Fruit fly (Drosophila melanogaster) whole organism, embryonic: ENCODE measurements around the gene Gale.

ENCODE experiments used
- Atf6 ChIP-seq: fragments of 200-800 bp; sonication (Bioruptor generic); IDR thresholded peaks from 2 replicates; pipeline ENCODE4 v1.3.6; 2022; ENCODE audit warnings: missing biosample characterization, missing genetic modification characterization
- B-H1 ChIP-seq: fragments of 200-800 bp; sonication (Bioruptor generic); IDR thresholded peaks from 3 replicates; pipeline ENCODE4 v1.3.6; 2022; ENCODE audit warnings: missing biosample characterization, missing genetic modification characterization
- CG10565 ChIP-seq: fragments of 200-800 bp; sonication (Bioruptor generic); optimal IDR thresholded peaks from 3 replicates; lab custom pipeline; 2016; ENCODE audit warnings: missing biosample characterization, mild to moderate bottlenecking, missing genetic modification characterization
- CG11504 ChIP-seq: fragments of 200-800 bp; sonication (Bioruptor generic); optimal IDR thresholded peaks from 3 replicates; lab custom pipeline; 2019; ENCODE audit warnings: missing biosample characterization, mild to moderate bottlenecking, missing genetic modification characterization, moderate library complexity
- CG12219 ChIP-seq: fragments of 200-800 bp; sonication (Bioruptor generic); optimal IDR thresholded peaks from 3 replicates; lab custom pipeline; 2018; ENCODE audit warnings: missing biosample characterization, mild to moderate bottlenecking, missing genetic modification characterization
- CG13894 ChIP-seq: fragments of 200-800 bp; sonication (Bioruptor generic); optimal IDR thresholded peaks from 3 replicates; lab custom pipeline; 2018; ENCODE audit warnings: missing biosample characterization, mild to moderate bottlenecking, missing genetic modification characterization, moderate library complexity
- CG14014 ChIP-seq: fragments of 200-800 bp; sonication (Bioruptor generic); IDR thresholded peaks from 2 replicates; pipeline ENCODE4 v1.3.6; 2022; ENCODE audit warnings: missing biosample characterization, missing genetic modification characterization
- CG14050 ChIP-seq: fragments of 200-800 bp; sonication (Bioruptor generic); IDR thresholded peaks from 3 replicates; pipeline ENCODE4 v1.3.6; 2022; ENCODE audit warnings: missing biosample characterization, missing genetic modification characterization
- CG14441 ChIP-seq: fragments of 200-800 bp; sonication (Bioruptor generic); IDR thresholded peaks from 2 replicates; pipeline ENCODE4 v1.3.6; 2022; ENCODE audit warnings: missing biosample characterization, missing genetic modification characterization
- CG14965 ChIP-seq: fragments of 200-800 bp; sonication (Bioruptor generic); optimal IDR thresholded peaks from 2 replicates; lab custom pipeline; 2016; ENCODE audit warnings: missing biosample characterization, missing genetic modification characterization, borderline replicate concordance
- CG2202 ChIP-seq: fragments of 200-800 bp; sonication (Bioruptor generic); optimal IDR thresholded peaks from 2 replicates; lab custom pipeline; 2018; ENCODE audit warnings: missing biosample characterization, mild to moderate bottlenecking, missing genetic modification characterization
- CG32772 ChIP-seq: fragments of 200-800 bp; sonication (Bioruptor generic); IDR thresholded peaks from 2 replicates; pipeline ENCODE4 v1.3.6; 2022; ENCODE audit warnings: missing biosample characterization, missing genetic modification characterization
- CG4820 ChIP-seq: fragments of 200-800 bp; sonication (Bioruptor generic); optimal IDR thresholded peaks from 3 replicates; lab custom pipeline; 2016; ENCODE audit warnings: missing biosample characterization, missing genetic modification characterization
- CG6175 ChIP-seq: fragments of 200-800 bp; sonication (Bioruptor generic); IDR thresholded peaks from 3 replicates; pipeline ENCODE4 v1.3.6; 2022; ENCODE audit warnings: missing biosample characterization, missing genetic modification characterization
- CG7357 ChIP-seq: fragments of 200-800 bp; sonication (Bioruptor generic); IDR thresholded peaks from 3 replicates; pipeline ENCODE4 v1.3.6; 2022; ENCODE audit warnings: missing biosample characterization, missing genetic modification characterization
- CG7928 ChIP-seq: fragments of 200-800 bp; sonication (Bioruptor generic); optimal IDR thresholded peaks from 2 replicates; lab custom pipeline; 2017; ENCODE audit warnings: missing biosample characterization, mild to moderate bottlenecking, missing genetic modification characterization
- CG9876 ChIP-seq: fragments of 200-800 bp; sonication (Bioruptor generic); optimal IDR thresholded peaks from 2 replicates; lab custom pipeline; 2016; ENCODE audit warnings: missing biosample characterization, missing genetic modification characterization
- CHES-1-like ChIP-seq: fragments of 200-800 bp; sonication (Bioruptor generic); optimal IDR thresholded peaks from 2 replicates; lab custom pipeline; 2016; ENCODE audit warnings: missing biosample characterization, missing genetic modification characterization
- CrebB ChIP-seq: fragments of 200-800 bp; sonication (Bioruptor generic); optimal IDR thresholded peaks from 3 replicates; lab custom pipeline; 2018; ENCODE audit warnings: missing biosample characterization, mild to moderate bottlenecking, missing genetic modification characterization
- Dad ChIP-seq: fragments of 200-800 bp; sonication (Bioruptor generic); optimal IDR thresholded peaks from 3 replicates; lab custom pipeline; 2016; ENCODE audit warnings: missing biosample characterization, missing genetic modification characterization
- Dbx ChIP-seq: fragments of 200-800 bp; sonication (Bioruptor generic); IDR thresholded peaks from 3 replicates; pipeline ENCODE4 v1.3.6; 2022; ENCODE audit warnings: missing biosample characterization, missing genetic modification characterization
- Doc3 ChIP-seq: fragments of 200-800 bp; sonication (Bioruptor generic); IDR thresholded peaks from 3 replicates; pipeline ENCODE4 v1.3.6; 2022; ENCODE audit warnings: missing biosample characterization, missing genetic modification characterization; ENCODE audit not compliant: partially characterized antibody
- Gug ChIP-seq: fragments of 200-800 bp; sonication (Bioruptor generic); IDR thresholded peaks from 4 replicates; pipeline ENCODE4 v1.3.6; 2022; ENCODE audit warnings: missing biosample characterization, missing genetic modification characterization
- Nf-YC ChIP-seq: fragments of 200-800 bp; optimal IDR thresholded peaks from 3 replicates; lab custom pipeline; 2019; ENCODE audit warnings: missing biosample characterization, mild to moderate bottlenecking, missing genetic modification characterization, moderate library complexity
- Xrp1 ChIP-seq: fragments of 200-800 bp; sonication (Bioruptor generic); IDR thresholded peaks from 2 replicates; pipeline ENCODE4 v1.3.6; 2022; ENCODE audit warnings: missing biosample characterization, missing genetic modification characterization
- YL-1 ChIP-seq: fragments of 200-800 bp; sonication (Bioruptor generic); optimal IDR thresholded peaks from 3 replicates; lab custom pipeline; 2017; ENCODE audit warnings: missing biosample characterization, mild to moderate bottlenecking, missing genetic modification characterization
- amos ChIP-seq: fragments of 200-800 bp; sonication (Bioruptor generic); IDR thresholded peaks from 2 replicates; pipeline ENCODE4 v1.3.6; 2022; ENCODE audit warnings: missing biosample characterization, missing genetic modification characterization; ENCODE audit not compliant: partially characterized antibody
- bigmax ChIP-seq: fragments of 200-800 bp; sonication (Bioruptor generic); optimal IDR thresholded peaks from 2 replicates; lab custom pipeline; 2018; ENCODE audit warnings: missing biosample characterization, mild to moderate bottlenecking, missing genetic modification characterization
- btn ChIP-seq: fragments of 200-800 bp; sonication (Bioruptor generic); optimal IDR thresholded peaks from 2 replicates; lab custom pipeline; 2016; ENCODE audit warnings: missing biosample characterization, missing genetic modification characterization
- cad ChIP-seq: fragments of >200 bp; optimal IDR thresholded peaks from 2 replicates; lab custom pipeline; 2017; ENCODE audit warnings: missing biosample characterization, missing genetic modification characterization
- chm ChIP-seq: fragments of 200-800 bp; sonication (Bioruptor generic); IDR thresholded peaks from 2 replicates; pipeline ENCODE4 v1.3.6; 2022; ENCODE audit warnings: missing biosample characterization, missing genetic modification characterization
- crp ChIP-seq, 2 experiments: fragments of 200-800 bp; sonication (Bioruptor generic); optimal IDR thresholded peaks; 2 replicates in 1 of 2; 3 replicates in 1 of 2; lab custom pipeline; 2017; ENCODE audit warnings: missing biosample characterization in 2 of 2, missing genetic modification characterization in 2 of 2, mild to moderate bottlenecking in 1 of 2, moderate library complexity in 1 of 2
- danr ChIP-seq: fragments of 200-800 bp; sonication (Bioruptor generic); IDR thresholded peaks from 2 replicates; pipeline ENCODE4 v1.3.6; 2022; ENCODE audit warnings: missing biosample characterization, missing genetic modification characterization
- disco-r ChIP-seq: fragments of 200-800 bp; sonication (Bioruptor generic); optimal IDR thresholded peaks from 2 replicates; lab custom pipeline; 2016; ENCODE audit warnings: missing biosample characterization, missing genetic modification characterization
- gcm ChIP-seq: fragments of 200-800 bp; sonication (Bioruptor generic); optimal IDR thresholded peaks from 2 replicates; lab custom pipeline; 2019; ENCODE audit warnings: missing biosample characterization, mild to moderate bottlenecking, missing genetic modification characterization, moderate library complexity
- gcm2 ChIP-seq: fragments of 200-800 bp; sonication (Bioruptor generic); optimal IDR thresholded peaks from 2 replicates; lab custom pipeline; 2016; ENCODE audit warnings: missing biosample characterization, missing genetic modification characterization
- gfzf ChIP-seq: fragments of 200-800 bp; sonication (Bioruptor generic); optimal IDR thresholded peaks from 2 replicates; lab custom pipeline; 2016; ENCODE audit warnings: missing biosample characterization, mild to moderate bottlenecking, missing genetic modification characterization, moderate library complexity
- grn ChIP-seq: fragments of 200-800 bp; sonication (Bioruptor generic); optimal IDR thresholded peaks from 3 replicates; lab custom pipeline; 2017; ENCODE audit warnings: missing biosample characterization, missing genetic modification characterization
- gsb ChIP-seq: fragments of 200-800 bp; sonication (Bioruptor generic); IDR thresholded peaks from 2 replicates; pipeline ENCODE4 v1.3.6; 2022; ENCODE audit warnings: missing biosample characterization, missing genetic modification characterization
- klu ChIP-seq: fragments of 200-800 bp; sonication (Bioruptor generic); IDR thresholded peaks from 2 replicates; pipeline ENCODE4 v1.3.6; 2022; ENCODE audit warnings: missing biosample characterization, missing genetic modification characterization
- mam ChIP-seq: fragments of 200-800 bp; sonication (Bioruptor generic); optimal IDR thresholded peaks from 3 replicates; lab custom pipeline; 2016; ENCODE audit warnings: missing biosample characterization, missing genetic modification characterization
- pho ChIP-seq: fragments of 200-800 bp; sonication (Bioruptor generic); optimal IDR thresholded peaks from 2 replicates; lab custom pipeline; 2016; ENCODE audit warnings: missing biosample characterization, missing genetic modification characterization
- pnt ChIP-seq: fragments of 200-800 bp; sonication (Bioruptor generic); optimal IDR thresholded peaks from 3 replicates; lab custom pipeline; 2016; ENCODE audit warnings: missing biosample characterization, missing genetic modification characterization
- ranshi ChIP-seq: fragments of 200-800 bp; sonication (Bioruptor generic); IDR thresholded peaks from 2 replicates; pipeline ENCODE4 v1.3.6; 2022; ENCODE audit warnings: missing biosample characterization, missing genetic modification characterization
- salm ChIP-seq: fragments of 200-800 bp; sonication (Bioruptor generic); optimal IDR thresholded peaks from 2 replicates; lab custom pipeline; 2018; ENCODE audit warnings: missing biosample characterization, mild to moderate bottlenecking, missing genetic modification characterization
- sisA ChIP-seq: fragments of 200-800 bp; sonication (Bioruptor generic); IDR thresholded peaks from 2 replicates; pipeline ENCODE4 v1.3.6; 2022; ENCODE audit warnings: missing biosample characterization, missing genetic modification characterization
- sna ChIP-seq: fragments of 200-800 bp; sonication (Bioruptor generic); IDR thresholded peaks from 2 replicates; pipeline ENCODE4 v1.3.6; 2022; ENCODE audit warnings: missing biosample characterization, missing genetic modification characterization; ENCODE audit not compliant: partially characterized antibody
- sob ChIP-seq: fragments of 200-800 bp; sonication (Bioruptor generic); IDR thresholded peaks from 2 replicates; pipeline ENCODE4 v1.3.6; 2022; ENCODE audit warnings: missing biosample characterization, missing genetic modification characterization
- tgo ChIP-seq: fragments of 200-800 bp; sonication (Bioruptor generic); IDR thresholded peaks from 3 replicates; pipeline ENCODE4 v1.3.6; 2022; ENCODE audit warnings: missing biosample characterization, missing genetic modification characterization
- tx ChIP-seq: fragments of 200-800 bp; sonication (Bioruptor generic); optimal IDR thresholded peaks from 2 replicates; lab custom pipeline; 2016; ENCODE audit warnings: missing biosample characterization, missing genetic modification characterization
- vnd ChIP-seq: fragments of 200-800 bp; sonication (Bioruptor generic); IDR thresholded peaks from 3 replicates; pipeline ENCODE4 v1.3.6; 2022; ENCODE audit warnings: missing biosample characterization, missing genetic modification characterization; ENCODE audit not compliant: partially characterized antibody
- zen ChIP-seq: fragments of 200-800 bp; sonication (Bioruptor generic); optimal IDR thresholded peaks from 3 replicates; lab custom pipeline; 2018; ENCODE audit warnings: missing biosample characterization, mild to moderate bottlenecking, missing genetic modification characterization, moderate library complexity

The Gale gene

DNA sequence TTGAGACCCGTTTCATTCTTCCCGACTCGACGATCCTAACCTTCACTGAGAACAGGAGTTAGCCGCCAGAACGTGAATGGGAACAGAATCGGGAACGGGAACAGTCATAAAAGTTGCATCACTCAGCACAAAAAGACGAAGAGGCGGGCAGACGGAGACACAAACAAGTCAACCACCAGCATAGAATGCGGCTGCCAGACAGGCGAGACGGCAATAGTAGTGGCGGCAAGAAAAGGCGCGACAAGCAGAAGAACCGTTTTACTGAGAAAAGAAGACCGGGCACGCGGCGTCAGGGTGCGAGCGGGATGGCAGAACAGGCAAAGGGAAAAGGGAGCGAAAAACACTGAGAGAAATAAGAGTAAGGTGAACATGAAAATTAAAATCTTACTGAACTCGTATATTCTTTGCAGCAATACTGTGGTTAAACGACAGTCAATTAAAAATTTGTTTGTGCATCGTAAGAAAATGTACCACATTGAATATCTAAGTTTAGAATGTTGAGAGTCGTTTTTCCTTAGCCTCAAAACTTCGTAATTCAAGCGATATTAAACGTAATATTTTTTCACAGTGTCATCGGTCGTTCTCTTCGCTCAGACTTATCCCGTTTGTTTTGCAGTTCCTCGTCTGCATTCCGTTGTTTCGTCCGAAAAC is 7.9 kb upstream of the Gale start (continued):
- peak; percentile 84 for TF ChIP-seq pnt
- TF ChIP-seq chm (GFP tag; lab: Robert Waterston, UW) = peak; percentile 74
- peak; percentile 57; the same call in 3 of the 4 replicates for TF ChIP-seq Gug (GFP tag; lab: Robert Waterston, UW)
- TF ChIP-seq salm = peak; percentile 70
- peak; percentile 76 for TF ChIP-seq sisA (GFP tag; lab: Robert Waterston, UW)
- no peak; the same call in 2 of the 3 replicates for TF ChIP-seq CG14050
- peak; percentile 71 for TF ChIP-seq CG14441 (GFP tag; lab: Robert Waterston, UW)
- TF ChIP-seq CG4820 = peak; percentile 85
- TF ChIP-seq CHES-1-like (GFP tag; lab: Kevin White, UChicago) = peak; percentile 77
- TF ChIP-seq Dbx (GFP tag; lab: Robert Waterston, UW) = peak; percentile 61; the same call in 1 of the 3 replicates
- peak; percentile 73 for TF ChIP-seq pho (GFP tag; lab: Kevin White, UChicago)
- peak; percentile 94 for TF ChIP-seq zen (tag; lab: Kevin White, UChicago)
- TF ChIP-seq danr (GFP tag; lab: Robert Waterston, UW) = peak; percentile 66
- TF ChIP-seq btn (GFP tag; lab: Kevin White, UChicago) = peak; percentile 57
- peak; percentile 80 for TF ChIP-seq gcm2 (GFP tag; lab: Kevin White, UChicago)
- TF ChIP-seq tx = peak; percentile 67
- no peak for TF ChIP-seq gfzf (GFP tag; lab: Kevin White, UChicago)
- peak; percentile 33 for TF ChIP-seq CG7928 (GFP tag; lab: Kevin White, UChicago)
- no peak for TF ChIP-seq sna (GFP tag; lab: Robert Waterston, UW)
- peak; percentile 59 for TF ChIP-seq gsb (GFP tag; lab: Robert Waterston, UW)
- TF ChIP-seq Xrp1 (GFP tag; lab: Robert Waterston, UW) = peak; percentile 91
- TF ChIP-seq CrebB (tag; lab: Kevin White, UChicago) = peak; percentile 38
- TF ChIP-seq CG9876 (GFP tag; lab: Kevin White, UChicago) = peak; percentile 76
- peak in 1 of 2 experiments; percentile 38 for TF ChIP-seq crp (GFP tag; optimal IDR thresholded peaks at IDR 0.05; lab: Kevin White, UChicago)
- TF ChIP-seq CG2202 (tag; lab: Kevin White, UChicago) = peak; percentile 86
- TF ChIP-seq CG13894 (tag; lab: Kevin White, UChicago) = peak; percentile 6
- TF ChIP-seq cad (GFP tag; lab: Kevin White, UChicago) = peak; percentile 15
- peak; percentile 40 for TF ChIP-seq YL-1
- no peak for TF ChIP-seq Doc3
- peak; percentile 84 for TF ChIP-seq CG11504 (tag; lab: Kevin White, UChicago)
- TF ChIP-seq Dad (GFP tag; lab: Kevin White, UChicago) = peak; percentile 71
- peak; percentile 63; the same call in 1 of the 2 replicates for TF ChIP-seq klu
- TF ChIP-seq CG10565 (GFP tag; lab: Kevin White, UChicago) = peak; percentile 60
- no peak for TF ChIP-seq amos (GFP tag; lab: Robert Waterston, UW)
- peak; percentile 83 for TF ChIP-seq disco-r (GFP tag; lab: Kevin White, UChicago)
- peak; percentile 72 for TF ChIP-seq ranshi (GFP tag; lab: Robert Waterston, UW)
- peak; percentile 61 for TF ChIP-seq B-H1 (GFP tag; lab: Robert Waterston, UW)
- TF ChIP-seq mam (GFP tag; lab: Kevin White, UChicago) = peak; percentile 75
- TF ChIP-seq CG14965 (GFP tag; lab: Kevin White, UChicago) = peak; percentile 71
- TF ChIP-seq CG7357 (GFP tag; lab: Robert Waterston, UW) = peak; percentile 37; the same call in 1 of the 3 replicates

DNA sequence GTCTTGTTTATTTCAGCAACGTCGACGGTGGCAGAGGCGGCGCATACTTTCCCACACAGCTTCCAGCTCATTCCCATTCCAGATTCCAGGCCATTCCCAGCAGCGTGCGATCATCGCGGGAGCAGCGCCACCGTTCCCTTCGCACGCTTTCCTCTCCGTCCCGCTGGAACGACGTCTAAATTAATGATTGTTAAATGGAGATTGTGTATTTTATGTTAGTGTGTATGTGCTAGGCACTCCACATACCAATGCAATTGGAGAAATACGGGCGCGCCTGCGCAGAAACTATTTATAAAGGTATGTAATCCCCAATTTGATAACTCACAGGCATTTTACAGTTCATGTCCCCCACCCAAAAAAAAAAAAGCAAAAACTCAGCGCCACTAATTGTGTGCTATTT is 6.9 kb upstream of the Gale start:
- TF ChIP-seq CG14014 (GFP tag; lab: Robert Waterston, UW) = 0 out of 2 replicates have a peak, but pooled peaks have one; percentile 14
- TF ChIP-seq CG32772 (GFP tag; lab: Robert Waterston, UW) = peak; percentile 35; the same call in 1 of the 2 replicates
- peak; percentile 30 for TF ChIP-seq gcm
- TF ChIP-seq CG12219 (GFP tag; lab: Kevin White, UChicago) = no peak
- no peak for TF ChIP-seq tgo (GFP tag; lab: Robert Waterston, UW)
- TF ChIP-seq vnd (GFP tag; lab: Robert Waterston, UW) = no peak
- TF ChIP-seq grn (GFP tag; lab: Kevin White, UChicago) = no peak
- no peak for TF ChIP-seq bigmax (GFP tag; lab: Kevin White, UChicago)
- 0 out of 2 replicates have a peak, but pooled peaks have one; percentile 17 for TF ChIP-seq Atf6 (GFP tag; lab: Robert Waterston, UW)
- TF ChIP-seq Nf-YC (tag; lab: Kevin White, UChicago) = no peak
- TF ChIP-seq sob (GFP tag; lab: Robert Waterston, UW) = peak; percentile 34; the same call in 1 of the 2 replicates
- TF ChIP-seq CG6175 = no peak
